Fruit fly (Drosophila melanogaster) whole organism, adult: ENCODE measurements around the gene CG17637.
"Not testable (repeated sequence)": the region's sequence is repeated elsewhere in the genome, so short reads cannot be mapped to it uniquely, and the experiment has no call there.

Experiments
- CG11617 ChIP-seq: fragments of 200-800 bp; sonication (Bioruptor generic); optimal IDR thresholded peaks from 2 replicates; lab custom pipeline; 2017; ENCODE audit warnings: mild to moderate bottlenecking, missing biosample characterization, missing genetic modification reagents, missing genetic modification characterization
- CG12768 ChIP-seq: fragments of 200-800 bp; sonication (Bioruptor generic); optimal IDR thresholded peaks from 2 replicates; lab custom pipeline; 2017; ENCODE audit warnings: missing biosample characterization, missing genetic modification characterization, mild to moderate bottlenecking, moderate library complexity, missing genetic modification reagents
- CG14711 ChIP-seq: fragments of 200-800 bp; sonication (Bioruptor generic); optimal IDR thresholded peaks from 2 replicates; lab custom pipeline; 2018; ENCODE audit warnings: missing biosample characterization, mild to moderate bottlenecking, missing genetic modification characterization, moderate library complexity
- CG1620 ChIP-seq: fragments of 200-800 bp; sonication (Bioruptor generic); optimal IDR thresholded peaks from 2 replicates; lab custom pipeline; 2016; ENCODE audit warnings: missing biosample characterization, missing genetic modification characterization
- CG33017 ChIP-seq: fragments of 200-800 bp; sonication (Bioruptor generic); optimal IDR thresholded peaks from 2 replicates; lab custom pipeline; 2018; ENCODE audit warnings: missing biosample characterization, mild to moderate bottlenecking, missing genetic modification characterization, moderate library complexity
- CG5204 ChIP-seq: fragments of 200-800 bp; sonication (Bioruptor generic); optimal IDR thresholded peaks from 2 replicates; lab custom pipeline; 2016; ENCODE audit warnings: missing biosample characterization, missing genetic modification characterization
- CG7045 ChIP-seq: fragments of 200-800 bp; sonication (Bioruptor generic); optimal IDR thresholded peaks from 2 replicates; lab custom pipeline; 2017; ENCODE audit warnings: missing biosample characterization, mild to moderate bottlenecking, missing genetic modification characterization
- CG7101 ChIP-seq: fragments of 200-800 bp; sonication (Bioruptor generic); optimal IDR thresholded peaks from 2 replicates; lab custom pipeline; 2018; ENCODE audit warnings: missing biosample characterization, mild to moderate bottlenecking, missing genetic modification characterization, moderate library complexity
- Clk ChIP-seq: fragments of 200-800 bp; sonication (Bioruptor generic); optimal IDR thresholded peaks from 2 replicates; lab custom pipeline; 2017; ENCODE audit warnings: missing biosample characterization, missing genetic modification characterization
- Crg-1 ChIP-seq: fragments of 200-800 bp; sonication (Bioruptor generic); optimal IDR thresholded peaks from 2 replicates; lab custom pipeline; 2016; ENCODE audit warnings: missing biosample characterization, missing genetic modification characterization
- Hr96 ChIP-seq: fragments of 200-800 bp; sonication (Bioruptor generic); optimal IDR thresholded peaks from 2 replicates; lab custom pipeline; 2016; ENCODE audit warnings: missing biosample characterization, missing genetic modification characterization
- Mnt ChIP-seq: fragments of 200-800 bp; sonication (Bioruptor generic); optimal IDR thresholded peaks from 2 replicates; lab custom pipeline; 2016; ENCODE audit warnings: missing biosample characterization, mild to moderate bottlenecking, missing genetic modification characterization
- bab1 ChIP-seq: fragments of 200-800 bp; sonication (Bioruptor generic); optimal IDR thresholded peaks from 3 replicates; lab custom pipeline; 2019; ENCODE audit warnings: missing biosample characterization, mild to moderate bottlenecking, missing genetic modification characterization, moderate library complexity
- cic ChIP-seq: fragments of 200-800 bp; sonication (Bioruptor generic); optimal IDR thresholded peaks from 2 replicates; lab custom pipeline; 2017; ENCODE audit warnings: missing biosample characterization, mild to moderate bottlenecking, missing genetic modification characterization, moderate library complexity
- cnc ChIP-seq, 2 experiments: fragments of >200 bp; optimal IDR thresholded peaks; 2 replicates each; lab custom pipeline; 2017
- kay ChIP-seq: fragments of 200-800 bp; sonication (Bioruptor generic); peaks from one replicate; lab custom pipeline; 2016; ENCODE audit warnings: missing biosample characterization, missing genetic modification characterization, borderline replicate concordance
- ovo ChIP-seq: fragments of 200-800 bp; sonication (Bioruptor generic); optimal IDR thresholded peaks from 2 replicates; lab custom pipeline; 2016; ENCODE audit warnings: missing biosample characterization, missing genetic modification characterization
- pad ChIP-seq: fragments of 200-800 bp; sonication (Bioruptor generic); optimal IDR thresholded peaks from 3 replicates; lab custom pipeline; 2017; ENCODE audit warnings: missing biosample characterization, missing genetic modification characterization, mild to moderate bottlenecking, moderate library complexity, missing genetic modification reagents
- tj ChIP-seq: fragments of 200-800 bp; sonication (Bioruptor generic); optimal IDR thresholded peaks from 3 replicates; lab custom pipeline; 2017; ENCODE audit warnings: missing biosample characterization, mild to moderate bottlenecking, missing genetic modification characterization, moderate library complexity
- toe ChIP-seq: fragments of 200-800 bp; sonication (Bioruptor generic); optimal IDR thresholded peaks from 2 replicates; lab custom pipeline; 2016; ENCODE audit warnings: missing biosample characterization, missing genetic modification characterization

Gene CG17637

DNA sequence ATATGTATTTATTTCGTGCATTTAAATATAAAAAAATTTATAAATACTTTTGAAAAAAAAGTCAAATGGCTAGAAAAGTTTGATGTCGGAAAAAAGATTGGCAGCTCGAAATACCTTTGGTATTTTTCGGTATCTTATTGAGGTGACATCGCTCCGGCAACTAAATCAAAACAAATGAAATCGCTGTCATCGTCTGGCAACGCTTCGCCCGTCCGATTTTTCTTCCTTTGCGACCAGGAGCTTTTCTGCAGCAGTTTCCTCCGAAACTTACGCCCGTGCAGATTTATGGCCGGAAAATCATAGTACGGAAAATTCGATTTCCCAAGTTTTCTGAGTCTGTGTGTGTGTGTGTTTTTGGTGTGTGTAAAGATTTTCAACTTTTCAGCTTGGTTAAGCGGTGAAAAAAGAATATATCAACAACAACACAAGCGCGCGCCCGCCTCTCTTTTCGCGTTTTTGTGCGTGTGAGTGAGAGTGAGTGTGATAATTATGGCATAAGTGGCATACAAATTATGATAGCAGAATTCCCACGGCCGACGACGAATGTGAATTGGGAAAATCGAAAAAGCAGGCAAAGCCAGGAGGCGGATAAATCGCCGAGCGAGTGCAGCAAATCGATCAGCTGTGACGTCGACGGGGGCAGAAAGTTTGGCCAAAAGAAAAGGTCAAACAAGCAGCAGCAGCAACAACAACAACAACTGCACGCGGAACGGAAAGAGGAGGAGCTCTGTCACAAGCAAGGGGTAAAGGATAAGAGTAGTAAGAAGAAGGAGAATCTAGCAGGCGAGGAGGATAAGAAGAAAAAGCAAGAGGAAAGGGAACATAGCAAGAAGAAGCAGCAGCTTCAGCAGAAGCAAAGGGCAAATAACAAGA, 6.6 kb upstream of the CG17637 start, which contains the start of gene CG32425:
Gene CG32425 (plus strand): TSS at position 200 of the 873 bp plus-strand sequence.
- TF ChIP-seq cnc (optimal IDR thresholded peaks at IDR 0.05; lab: Kevin White, UChicago) (no peak), pad (GFP tag; lab: Kevin White, UChicago) (no peak), Crg-1 (GFP tag; lab: Kevin White, UChicago) (no peak), Mnt (peak; percentile 15), CG33017 (no peak), ovo (GFP tag; lab: Kevin White, UChicago) (no peak), CG7045 (no peak), tj (GFP tag; lab: Kevin White, UChicago) (no peak), CG7101 (tag; lab: Kevin White, UChicago) (peak; percentile 31), CG1620 (no peak), CG14711 (tag; lab: Kevin White, UChicago) (no peak), CG12768 (GFP tag; lab: Kevin White, UChicago) (no peak), Hr96 (GFP tag; lab: Kevin White, UChicago) (no peak), bab1 (GFP tag; lab: Kevin White, UChicago) (no peak), kay (no peak), Clk (no peak), CG5204 (GFP tag; lab: Kevin White, UChicago) (no peak), CG11617 (GFP tag; lab: Kevin White, UChicago) (peak; percentile 47), toe (GFP tag; lab: Kevin White, UChicago) (no peak), cic (peak; percentile 1)

DNA sequence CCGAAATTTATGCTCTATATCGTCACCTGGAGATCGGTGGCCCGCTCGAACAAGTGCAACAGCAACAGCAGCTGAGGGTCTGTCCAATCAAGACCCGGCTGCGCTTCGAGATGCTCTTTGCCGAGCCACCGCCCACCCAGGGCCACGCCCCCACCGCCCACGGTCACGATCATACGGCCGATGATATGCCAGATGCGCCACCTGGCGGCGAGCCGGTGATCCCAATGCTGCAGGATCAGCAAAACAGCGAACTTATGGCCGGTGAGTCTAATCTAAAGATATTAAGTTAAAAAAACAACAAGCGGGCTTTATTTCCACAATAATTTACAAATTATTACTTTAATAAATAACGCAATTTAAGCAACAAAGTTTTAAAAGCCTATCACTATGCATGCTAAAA, 5.8 kb upstream of the CG17637 start:
- TF ChIP-seq toe (GFP tag; lab: Kevin White, UChicago) (no peak), cnc (optimal IDR thresholded peaks at IDR 0.05; lab: Kevin White, UChicago) (no peak), cic (no peak), CG7101 (tag; lab: Kevin White, UChicago) (no peak), bab1 (GFP tag; lab: Kevin White, UChicago) (no peak), CG12768 (GFP tag; lab: Kevin White, UChicago) (no peak), Mnt (no peak), CG1620 (no peak), ovo (GFP tag; lab: Kevin White, UChicago) (no peak), CG11617 (GFP tag; lab: Kevin White, UChicago) (no peak), kay (no peak), CG5204 (GFP tag; lab: Kevin White, UChicago) (no peak), Clk (no peak), Hr96 (GFP tag; lab: Kevin White, UChicago) (no peak)

DNA sequence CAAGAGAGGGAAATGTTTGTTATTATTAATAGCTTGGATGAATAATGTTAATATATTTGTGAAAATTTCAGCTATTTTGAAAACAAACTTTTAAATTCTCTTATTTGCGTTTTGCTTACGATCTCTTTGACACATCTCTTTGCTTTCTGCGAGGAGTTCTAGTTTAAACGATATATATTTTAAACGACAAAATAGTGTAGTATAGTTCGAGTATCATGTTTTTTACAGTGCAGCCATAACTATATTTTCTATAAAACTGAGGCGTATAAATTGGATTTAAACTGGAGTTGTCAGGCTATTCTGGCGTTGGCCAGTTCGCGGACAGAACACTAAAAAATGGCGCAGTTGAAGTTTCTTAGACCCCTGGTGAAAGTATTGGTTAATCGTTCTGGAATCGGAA, 4.5 kb upstream of the CG17637 start, which contains the start of gene CG18281:
Gene CG18281 (plus strand): TSS at position 301 of the 400 bp plus-strand sequence.
- TF ChIP-seq CG7101 (tag; lab: Kevin White, UChicago); CG11617 (GFP tag; lab: Kevin White, UChicago); cic: not testable (repeated sequence)

DNA sequence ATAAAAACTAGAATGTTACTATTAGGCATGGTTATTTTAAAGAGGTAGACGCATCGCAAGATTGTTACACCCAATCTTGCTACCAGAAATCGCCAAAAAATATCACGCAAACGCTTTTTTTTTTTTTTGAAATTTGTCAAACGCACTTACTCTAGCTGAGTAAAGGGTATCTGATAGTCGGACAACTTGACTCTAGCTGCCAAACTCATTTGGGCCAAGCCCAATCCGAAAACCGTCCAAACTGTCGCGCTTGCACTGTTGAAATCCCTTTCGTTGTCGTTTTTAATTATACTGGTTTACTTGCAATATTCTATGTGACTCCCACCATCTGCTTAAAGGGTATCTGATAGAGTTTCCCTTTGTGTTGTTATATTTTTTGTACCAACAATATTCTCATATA, 730 bp upstream of the CG17637 start:
- TF ChIP-seq CG5204 (GFP tag; lab: Kevin White, UChicago) (no peak), CG12768 (GFP tag; lab: Kevin White, UChicago) (no peak), cnc (optimal IDR thresholded peaks at IDR 0.05; lab: Kevin White, UChicago) (no peak), Clk (no peak), CG7045 (no peak), CG14711 (tag; lab: Kevin White, UChicago) (no peak), tj (GFP tag; lab: Kevin White, UChicago) (no peak), Crg-1 (GFP tag; lab: Kevin White, UChicago) (no peak), cic (no peak), ovo (GFP tag; lab: Kevin White, UChicago) (no peak), Mnt (no peak), CG33017 (no peak), CG7101 (tag; lab: Kevin White, UChicago) (no peak), pad (GFP tag; lab: Kevin White, UChicago) (no peak), kay (no peak), CG11617 (GFP tag; lab: Kevin White, UChicago) (no peak), toe (GFP tag; lab: Kevin White, UChicago) (no peak), Hr96 (GFP tag; lab: Kevin White, UChicago) (no peak), bab1 (GFP tag; lab: Kevin White, UChicago) (no peak)

DNA sequence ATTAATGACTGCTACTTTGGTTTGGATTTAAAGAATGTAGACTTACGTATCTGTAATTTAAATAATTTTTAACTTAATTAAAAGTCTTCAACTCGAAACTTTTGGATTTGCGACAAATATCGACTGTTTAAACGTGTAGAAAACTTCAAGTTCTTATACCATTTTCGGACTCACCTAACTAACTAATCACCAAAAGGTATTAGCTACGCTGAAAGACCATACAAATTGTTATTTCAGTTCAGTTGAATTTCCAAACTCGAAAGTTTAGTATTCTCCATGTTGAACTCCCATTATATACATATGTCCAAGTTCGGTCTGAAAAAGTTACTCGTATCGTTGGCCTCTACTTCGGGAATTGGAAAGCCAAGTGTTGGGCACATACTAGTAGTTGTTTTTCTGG, 1.7 kb downstream of the CG17637 start, which contains the start of gene CG5078:
Gene CG5078 (plus strand): TSS at position 301 of the 400 bp plus-strand sequence.
- TF ChIP-seq CG7045 (no peak), Mnt (no peak)

DNA sequence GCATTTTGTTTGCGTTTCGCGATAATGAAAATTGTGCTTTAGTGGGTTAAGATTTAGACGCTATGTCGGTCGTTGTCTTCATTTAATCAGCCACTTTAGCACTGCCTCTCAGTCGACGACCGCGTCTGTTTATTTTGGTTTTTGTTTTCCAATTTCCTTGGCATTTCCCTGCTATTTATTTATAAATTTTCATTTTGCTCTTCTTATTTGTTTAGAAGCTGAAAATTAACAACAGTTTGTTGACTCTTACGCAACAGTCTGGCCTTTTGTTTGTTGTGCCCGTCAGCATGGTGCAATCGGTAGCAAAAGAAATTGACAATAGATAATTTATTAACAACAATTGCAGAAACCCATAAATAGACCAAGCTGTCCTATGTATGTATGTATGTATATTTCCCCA, 3.6 kb downstream of the CG17637 start:
- peak; percentile 2 for TF ChIP-seq CG1620
- TF ChIP-seq kay: peak; percentile 85
- no peak for TF ChIP-seq pad (GFP tag; lab: Kevin White, UChicago)
